Worm (Caenorhabditis elegans) whole organism, midembryonic: ENCODE measurements around the gene D1054.3.

ENCODE experiments used
- T22C8.4 ChIP-seq: fragments of 200-800 bp; sonication (Bioruptor generic); IDR thresholded peaks from 2 replicates; pipeline ENCODE4 v1.3.6; 2022; ENCODE audit warnings: missing genetic modification characterization, missing compliant biosample characterization
- cog-1 ChIP-seq: sonication (generic microtip); optimal IDR thresholded peaks from 2 replicates; lab custom pipeline; 2016; ENCODE audit warnings: missing genetic modification characterization, missing compliant biosample characterization
- flt-1 ChIP-seq: fragments of 200-800 bp; sonication (Bioruptor generic); IDR thresholded peaks from 2 replicates; pipeline ENCODE4 v1.3.6; 2022; ENCODE audit warnings: missing genetic modification characterization, missing compliant biosample characterization
- klf-2 ChIP-seq: fragments of 200-800 bp; sonication (Bioruptor generic); conservative IDR thresholded peaks from 2 replicates; pipeline ENCODE4 v1.3.6; 2022; ENCODE audit warnings: missing genetic modification reagents, missing genetic modification characterization, missing compliant biosample characterization
- med-1 ChIP-seq: sonication (generic microtip); optimal IDR thresholded peaks from 2 replicates; lab custom pipeline; 2017; ENCODE audit warnings: missing genetic modification characterization, mild to moderate bottlenecking, missing compliant biosample characterization, antibody characterized with exemption, missing genetic modification reagents; ENCODE audit not compliant: insufficient read depth
- ref-1 ChIP-seq: fragments of 200-800 bp; sonication (Bioruptor generic); conservative IDR thresholded peaks from 2 replicates; pipeline ENCODE4 v1.3.6; 2022; ENCODE audit warnings: missing genetic modification reagents, missing genetic modification characterization, missing compliant biosample characterization
- tab-1 ChIP-seq: fragments of 200-800 bp; sonication (Bioruptor generic); IDR thresholded peaks from 2 replicates; pipeline ENCODE4 v1.3.6; 2022; ENCODE audit warnings: missing genetic modification characterization, missing compliant biosample characterization
- ztf-29 ChIP-seq: fragments of 200-800 bp; sonication (Bioruptor generic); IDR thresholded peaks from 2 replicates; pipeline ENCODE4 v1.3.6; 2022; ENCODE audit warnings: missing genetic modification reagents, missing genetic modification characterization, missing compliant biosample characterization

- no peak for TF ChIP-seq ztf-29 (GFP tag; lab: Robert Waterston, UW)
- TF ChIP-seq klf-2 (GFP tag; lab: Robert Waterston, UW) = no peak
- no peak for TF ChIP-seq tab-1 (GFP tag; lab: Robert Waterston, UW)
- TF ChIP-seq med-1 (GFP tag; lab: Kevin White, UChicago) = no peak
- TF ChIP-seq cog-1 (tag; lab: Kevin White, UChicago) = no peak
- no peak for TF ChIP-seq flt-1 (GFP tag; lab: Robert Waterston, UW)
- no peak for TF ChIP-seq ref-1
- no peak for TF ChIP-seq T22C8.4 (GFP tag; lab: Robert Waterston, UW)
Observed at ce11 chrV:10784011-10784410, 12.8 kb downstream of the D1054.3 start, which contains the start of gene D1054.8.
